Worm (Caenorhabditis elegans): ENCODE measurements around the gene F46G10.1.

Gene F46G10.1

DNA sequence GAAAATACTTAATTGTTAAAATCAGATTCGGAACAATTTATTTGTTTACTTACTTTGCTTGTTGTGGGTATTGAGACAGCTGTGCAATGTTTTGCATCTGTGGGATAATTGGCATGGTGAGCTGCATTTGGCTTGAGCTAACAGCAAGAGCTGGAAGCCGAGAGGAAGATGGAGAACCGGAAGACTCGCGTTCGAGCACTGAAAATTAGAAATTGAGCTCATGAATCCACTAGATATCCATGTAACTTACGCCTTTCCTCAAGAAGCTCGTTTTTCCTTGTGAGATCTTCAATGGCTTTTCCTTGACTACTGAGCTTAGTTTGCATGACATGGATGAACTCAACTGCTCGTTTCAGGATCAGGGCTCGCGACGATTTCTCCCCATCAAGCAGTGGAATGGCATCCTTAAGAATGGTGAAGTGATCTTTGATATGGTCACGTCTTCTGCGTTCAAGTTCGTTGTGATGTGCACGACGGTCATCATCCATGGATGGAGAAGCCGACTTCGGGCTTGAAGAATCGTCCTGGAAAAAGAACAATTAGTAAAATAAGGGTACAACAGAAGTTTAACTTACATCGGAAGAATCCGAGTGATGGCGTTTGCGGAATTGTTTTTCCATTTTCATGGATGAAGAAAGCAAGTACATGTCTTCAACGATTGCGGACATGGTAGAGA is 38.7 kb upstream of the F46G10.1 start:
- TF ChIP-seq pqm-1 (tag; optimal IDR thresholded peaks at IDR 0.05) = no peak
- TF ChIP-seq lin-39 (tag; optimal IDR thresholded peaks at IDR 0.05) = peak; percentile 19
- TF ChIP-seq nhr-43 (tag; optimal IDR thresholded peaks at IDR 0.05; ENCODE audit: poor library complexity, severe bottlenecking) = peak; percentile 71
- no peak for TF ChIP-seq mdl-1 (tag; optimal IDR thresholded peaks at IDR 0.05)
- TF ChIP-seq ama-1 (optimal IDR thresholded peaks at IDR 0.05) = peak; percentile 78
- TF ChIP-seq fkh-10 (GFP tag; optimal IDR thresholded peaks at IDR 0.05) = no peak

DNA sequence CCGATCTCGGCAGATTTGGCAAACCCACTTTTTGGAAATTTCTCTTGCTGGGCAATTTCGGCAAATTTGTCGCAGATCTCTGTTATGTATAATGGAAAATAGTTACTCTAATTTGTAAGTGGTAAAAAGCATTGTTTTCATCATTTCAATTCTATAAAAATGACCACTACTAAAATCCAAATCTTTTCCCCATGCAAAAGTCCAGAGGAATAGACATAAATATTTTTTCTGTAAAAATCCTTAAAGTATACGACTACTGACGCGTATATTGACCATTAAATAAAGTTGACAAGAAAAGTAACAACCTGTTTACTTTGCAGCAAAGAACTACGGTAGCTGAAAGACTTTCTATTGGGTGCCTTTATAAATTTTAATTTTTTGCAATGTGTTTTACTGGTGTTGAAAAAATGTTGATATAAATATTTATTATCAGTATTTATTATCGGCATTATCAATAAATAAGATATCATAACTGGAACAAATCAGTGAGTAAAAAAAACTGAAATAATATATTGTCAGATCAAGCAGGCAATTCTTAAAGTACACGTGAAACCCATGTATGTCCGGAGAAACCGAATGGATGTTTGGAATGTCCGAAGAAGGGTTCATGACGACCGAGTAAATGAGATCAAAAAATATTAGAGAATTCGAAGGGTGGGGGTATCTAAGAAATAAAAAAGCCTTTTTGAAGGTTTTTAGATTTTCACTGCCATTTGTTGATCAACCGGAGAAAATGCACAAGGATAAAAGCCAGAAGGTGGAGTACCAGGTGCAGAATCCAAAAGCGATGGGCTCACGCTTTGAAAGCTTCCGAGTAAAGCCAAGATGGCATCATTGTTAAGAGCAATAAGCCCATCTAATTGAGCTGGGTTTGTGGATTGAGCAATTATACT is 37.9 kb upstream of the F46G10.1 start:
- TF ChIP-seq lsy-12 (tag; optimal IDR thresholded peaks at IDR 0.05) (peak; percentile 63), pqm-1 (tag; optimal IDR thresholded peaks at IDR 0.05) (peak; percentile 79), tbx-2 (tag; optimal IDR thresholded peaks at IDR 0.05) (peak; percentile 83), elt-3 (tag; optimal IDR thresholded peaks at IDR 0.05) (peak in 1 of 3 experiments; percentile 67), R02D3.7 (tag; optimal IDR thresholded peaks at IDR 0.05) (peak; percentile 24), nhr-23 (tag; optimal IDR thresholded peaks at IDR 0.05) (peak; percentile 31), eor-1 (tag; optimal IDR thresholded peaks at IDR 0.05) (peak in 1 of 2 experiments; percentile 36), ceh-9 (tag; optimal IDR thresholded peaks at IDR 0.05) (no peak), elt-1 (tag; optimal IDR thresholded peaks at IDR 0.05) (no peak), unc-39 (tag; optimal IDR thresholded peaks at IDR 0.05) (no peak), skn-1 (tag; optimal IDR thresholded peaks at IDR 0.05) (no peak), nhr-28 (tag; optimal IDR thresholded peaks at IDR 0.05) (peak; percentile 54), nhr-43 (tag; optimal IDR thresholded peaks at IDR 0.05; ENCODE audit: poor library complexity, severe bottlenecking) (peak; percentile 92), pha-4 (tag; optimal IDR thresholded peaks at IDR 0.05) (peak; percentile 34), ceh-82 (tag; optimal IDR thresholded peaks at IDR 0.05) (peak; percentile 27), nfya-1 (tag; optimal IDR thresholded peaks at IDR 0.05; ENCODE audit: insufficient read depth) (peak; percentile 10), ama-1 (optimal IDR thresholded peaks at IDR 0.05) (peak; percentile 98), ztf-4 (tag; optimal IDR thresholded peaks at IDR 0.05) (peak; percentile 82), elt-2 (tag; optimal IDR thresholded peaks at IDR 0.05) (peak; percentile 32), nhr-67 (tag; optimal IDR thresholded peaks at IDR 0.05) (peak; percentile 46)

DNA sequence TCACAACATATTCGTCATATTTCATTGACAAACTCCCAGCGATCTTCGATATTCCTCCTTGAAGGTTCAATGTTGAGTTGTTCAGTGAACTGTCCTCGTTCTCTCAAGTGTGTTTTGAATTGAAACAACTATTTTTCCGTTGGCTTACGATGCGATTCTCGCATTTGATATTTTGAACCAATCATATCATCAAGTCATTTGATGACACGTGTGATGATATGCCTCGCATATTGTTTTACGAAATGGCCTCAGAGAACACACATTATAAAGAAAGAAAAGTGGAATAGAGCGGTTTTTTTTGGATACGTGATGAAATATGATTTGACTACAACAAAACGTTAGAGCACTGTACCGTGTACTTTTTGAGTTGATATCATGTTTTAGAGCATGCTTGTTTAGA is 36.9 kb upstream of the F46G10.1 start:
- TF ChIP-seq ZK546.5 (tag; optimal IDR thresholded peaks at IDR 0.05) (no peak), ceh-9 (tag; optimal IDR thresholded peaks at IDR 0.05) (no peak), nhr-43 (tag; optimal IDR thresholded peaks at IDR 0.05; ENCODE audit: poor library complexity, severe bottlenecking) (peak; percentile 96), pqm-1 (tag; optimal IDR thresholded peaks at IDR 0.05) (peak; percentile 63), zag-1 (tag; optimal IDR thresholded peaks at IDR 0.05) (no peak), fkh-2 (tag; optimal IDR thresholded peaks at IDR 0.05) (no peak), nfya-1 (tag; optimal IDR thresholded peaks at IDR 0.05; ENCODE audit: insufficient read depth) (peak; percentile 58), skn-1 (tag; optimal IDR thresholded peaks at IDR 0.05) (peak; percentile 49), ceh-16 (tag; optimal IDR thresholded peaks at IDR 0.05) (no peak), mdl-1 (tag; optimal IDR thresholded peaks at IDR 0.05) (no peak), elt-3 (tag; optimal IDR thresholded peaks at IDR 0.05) (peak in 1 of 3 experiments; percentile 9), nhr-11 (tag; optimal IDR thresholded peaks at IDR 0.05) (no peak), jun-1 (tag; optimal IDR thresholded peaks at IDR 0.05) (peak; percentile 19), daf-12 (tag; optimal IDR thresholded peaks at IDR 0.05) (no peak), pha-4 (tag; optimal IDR thresholded peaks at IDR 0.05) (peak; percentile 17), nhr-12 (tag; optimal IDR thresholded peaks at IDR 0.05) (no peak), nhr-76 (tag; optimal IDR thresholded peaks at IDR 0.05) (no peak), ztf-4 (tag; optimal IDR thresholded peaks at IDR 0.05) (peak; percentile 45), mml-1 (tag; optimal IDR thresholded peaks at IDR 0.05) (no peak), unc-62 (GFP tag; optimal IDR thresholded peaks at IDR 0.05) (no peak), nhr-25 (tag; optimal IDR thresholded peaks at IDR 0.05) (peak; percentile 30), nhr-77 (tag; optimal IDR thresholded peaks at IDR 0.05) (no peak), ceh-82 (tag; optimal IDR thresholded peaks at IDR 0.05) (no peak), nhr-237 (tag; optimal IDR thresholded peaks at IDR 0.05) (no peak), elt-2 (tag; optimal IDR thresholded peaks at IDR 0.05) (peak; percentile 64), ceh-28 (tag; optimal IDR thresholded peaks at IDR 0.05) (no peak), lsy-12 (tag; optimal IDR thresholded peaks at IDR 0.05) (peak; percentile 23), egl-5 (tag; optimal IDR thresholded peaks at IDR 0.05) (no peak), nhr-23 (tag; optimal IDR thresholded peaks at IDR 0.05) (peak; percentile 85)

Measured in whole organism, L3 larva.